Fruit fly (Drosophila melanogaster): ENCODE data around the gene Gr22d.
A peak's percentile ranks its signal among the peaks of the same experiment; 100 is the strongest.

The Gr22d gene

DNA sequence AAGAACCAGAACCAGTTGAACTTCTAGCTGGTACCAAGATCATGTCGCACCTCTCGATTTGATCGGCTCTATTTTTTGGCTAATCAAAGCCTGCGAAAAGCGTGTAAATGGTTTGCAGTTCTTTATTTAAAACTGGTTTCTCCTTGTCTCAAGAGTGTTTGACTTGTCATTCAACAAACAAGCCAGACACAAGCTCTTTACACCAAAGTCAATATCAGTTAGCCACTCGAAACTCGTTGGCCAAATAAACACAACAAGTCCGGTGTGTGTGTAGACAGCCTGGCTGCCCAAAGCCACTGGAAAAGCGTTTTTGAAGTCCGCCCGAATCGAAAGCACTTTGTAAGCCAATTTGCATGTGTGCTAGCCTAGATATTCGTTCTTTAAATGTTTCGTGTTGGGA is 50.1 kb downstream of the Gr22d start (continued):
- TF ChIP-seq sens (GFP tag) (peak; percentile 10), CG15696 (tag; optimal IDR thresholded peaks at IDR 0.05) (no peak), Opbp (GFP tag; IDR thresholded peaks at IDR 0.05; ENCODE audit: partially characterized antibody) (no peak), disco-r (GFP tag; optimal IDR thresholded peaks at IDR 0.05) (no peak), dan (GFP tag; IDR thresholded peaks at IDR 0.05) (no peak), otp (GFP tag; IDR thresholded peaks at IDR 0.05) (0 out of 3 replicates have a peak, but pooled peaks have one; percentile 22), prd (optimal IDR thresholded peaks at IDR 0.05) (no peak), prd (GFP tag; IDR thresholded peaks at IDR 0.05) (no peak), CG18262 (tag; optimal IDR thresholded peaks at IDR 0.05) (no peak), CG42726 (GFP tag; IDR thresholded peaks at IDR 0.05; ENCODE audit: partially characterized antibody) (no peak), en (GFP tag; optimal IDR thresholded peaks at IDR 0.05) (no peak), CG13894 (tag; optimal IDR thresholded peaks at IDR 0.05) (no peak), lilli (GFP tag; optimal IDR thresholded peaks at IDR 0.05) (no peak), gce (GFP tag; IDR thresholded peaks at IDR 0.05) (no peak), CG9932 (GFP tag; IDR thresholded peaks at IDR 0.05) (peak; percentile 13; the same call in 1 of the 2 replicates), dimm (GFP tag; IDR thresholded peaks at IDR 0.05) (no peak), Dad (GFP tag; optimal IDR thresholded peaks at IDR 0.05) (no peak), CG8290 (GFP tag; optimal IDR thresholded peaks at IDR 0.05) (no peak), CG8290 (tag; optimal IDR thresholded peaks at IDR 0.05) (peak in 1 of 2 experiments; percentile 27), z (GFP tag; IDR thresholded peaks at IDR 0.05) (0 out of 3 replicates have a peak, but pooled peaks have one; percentile 7), p53 (GFP tag; optimal IDR thresholded peaks at IDR 0.05) (no peak), aop (GFP tag; IDR thresholded peaks at IDR 0.05) (no peak), sc (optimal IDR thresholded peaks at IDR 0.05) (no peak), sc (GFP tag; optimal IDR thresholded peaks at IDR 0.05) (no peak), ase (GFP tag; IDR thresholded peaks at IDR 0.05) (no peak), unpg (GFP tag; optimal IDR thresholded peaks at IDR 0.05) (no peak)

All from whole organism, embryonic.